Fruit fly (Drosophila melanogaster): ENCODE data around the gene CG31265.

The CG31265 gene

dm6 chr3R:17122796-17123504 lies 5.1 kb upstream of the CG31265 start (continued):
- TF ChIP-seq Ets96B (tag; optimal IDR thresholded peaks at IDR 0.05): no peak
- peak; percentile 49 for TF ChIP-seq acj6 (GFP tag; optimal IDR thresholded peaks at IDR 0.05)
- no peak for TF ChIP-seq dsx (GFP tag; optimal IDR thresholded peaks at IDR 0.05; ENCODE audit: poor library complexity, severe bottlenecking)
- TF ChIP-seq CG6163 (GFP tag; IDR thresholded peaks at IDR 0.05): no peak
- TF ChIP-seq spab (GFP tag; optimal IDR thresholded peaks at IDR 0.05): no peak
- peak; percentile 64 for TF ChIP-seq CG34406 (GFP tag; optimal IDR thresholded peaks at IDR 0.05)
- TF ChIP-seq fkh (GFP tag; optimal IDR thresholded peaks at IDR 0.05): no peak
- no peak for TF ChIP-seq CG7368 (GFP tag; optimal IDR thresholded peaks at IDR 0.05)
- TF ChIP-seq CG11294 (GFP tag; IDR thresholded peaks at IDR 0.05): peak; percentile 13; the same call in 1 of the 2 replicates
- TF ChIP-seq Eip78C (GFP tag): no peak
- TF ChIP-seq eg (GFP tag; IDR thresholded peaks at IDR 0.05): no peak; the same call in 2 of the 3 replicates
- TF ChIP-seq CG8119 (GFP tag; IDR thresholded peaks at IDR 0.05): peak; percentile 61; the same call in 2 of the 3 replicates
- peak; percentile 29 for TF ChIP-seq Hr4 (GFP tag; optimal IDR thresholded peaks at IDR 0.05)
- TF ChIP-seq fd85E (GFP tag; optimal IDR thresholded peaks at IDR 0.05): no peak
- TF ChIP-seq Sox15 (GFP tag; optimal IDR thresholded peaks at IDR 0.05): no peak
- TF ChIP-seq CG16779 (tag; optimal IDR thresholded peaks at IDR 0.05): no peak
- no peak for TF ChIP-seq CG1621 (tag; optimal IDR thresholded peaks at IDR 0.05)

- TF ChIP-seq CG31627 (GFP tag; optimal IDR thresholded peaks at IDR 0.05) (no peak), Eip93F (GFP tag; optimal IDR thresholded peaks at IDR 0.05) (no peak), pdm3 (GFP tag; optimal IDR thresholded peaks at IDR 0.05) (no peak), Sox14 (GFP tag; optimal IDR thresholded peaks at IDR 0.05) (no peak), CG6792 (GFP tag; optimal IDR thresholded peaks at IDR 0.05) (no peak), CG16779 (tag; optimal IDR thresholded peaks at IDR 0.05) (no peak), Gug (GFP tag; IDR thresholded peaks at IDR 0.05) (no peak), ss (GFP tag; optimal IDR thresholded peaks at IDR 0.05) (no peak), CG3919 (GFP tag; optimal IDR thresholded peaks at IDR 0.05) (no peak), Hr38 (GFP tag; optimal IDR thresholded peaks at IDR 0.05) (no peak), Ets96B (tag; optimal IDR thresholded peaks at IDR 0.05) (no peak), Met (GFP tag; optimal IDR thresholded peaks at IDR 0.05) (no peak), Sox102F (GFP tag; optimal IDR thresholded peaks at IDR 0.05) (no peak), dac (GFP tag; optimal IDR thresholded peaks at IDR 0.05) (no peak), CG8319 (GFP tag; optimal IDR thresholded peaks at IDR 0.05) (no peak), eg (GFP tag; IDR thresholded peaks at IDR 0.05) (no peak), Eip78C (GFP tag) (no peak)
These were observed 3.8 kb upstream of the CG31265 start, which contains the start of gene CG45079 for dm6 chr3R:17124177-17124576. TSS of gene CG45079 (plus strand) at chr3R:17124477.

dm6 chr3R:17125339-17126044 lies 2.5 kb upstream of the CG31265 start, which contains the start of gene cher:
TSS of gene cher (minus strand) at chr3R:17125389.
- TF ChIP-seq eg (GFP tag; IDR thresholded peaks at IDR 0.05): no peak
- no peak for TF ChIP-seq pdm3 (GFP tag; optimal IDR thresholded peaks at IDR 0.05)
- TF ChIP-seq vri (GFP tag; optimal IDR thresholded peaks at IDR 0.05): no peak
- no peak for TF ChIP-seq esn (GFP tag; optimal IDR thresholded peaks at IDR 0.05)
- TF ChIP-seq OdsH (GFP tag; optimal IDR thresholded peaks at IDR 0.05): no peak
- no peak for TF ChIP-seq dac (GFP tag; optimal IDR thresholded peaks at IDR 0.05)
- TF ChIP-seq CG10669 (GFP tag; optimal IDR thresholded peaks at IDR 0.05): no peak
- TF ChIP-seq CG7368 (GFP tag; optimal IDR thresholded peaks at IDR 0.05): no peak
- no peak for TF ChIP-seq CG6163 (GFP tag; IDR thresholded peaks at IDR 0.05)
- no peak for TF ChIP-seq fd85E (GFP tag; optimal IDR thresholded peaks at IDR 0.05)
- no peak for TF ChIP-seq salr (GFP tag; optimal IDR thresholded peaks at IDR 0.05)
- TF ChIP-seq Gug (GFP tag; IDR thresholded peaks at IDR 0.05): no peak
- TF ChIP-seq Sox14 (GFP tag; optimal IDR thresholded peaks at IDR 0.05): no peak
- TF ChIP-seq Eip78C (GFP tag): no peak
- TF ChIP-seq CG16779 (tag; optimal IDR thresholded peaks at IDR 0.05): no peak
- TF ChIP-seq spab (GFP tag; optimal IDR thresholded peaks at IDR 0.05): no peak

Data from whole organism, prepupa.